Fruit fly (Drosophila melanogaster) whole organism, embryonic: Measurements from ENCODE around the gene CG6340.

Experiments used
- Abd-B ChIP-seq: fragments of 200-800 bp; sonication (Bioruptor generic); optimal IDR thresholded peaks from 2 replicates; lab custom pipeline; 2018; ENCODE audit warnings: missing biosample characterization, mild to moderate bottlenecking, missing genetic modification characterization, moderate library complexity
- CG10267 ChIP-seq: fragments of 200-800 bp; sonication (Bioruptor generic); optimal IDR thresholded peaks from 2 replicates; lab custom pipeline; 2018; ENCODE audit warnings: missing biosample characterization, mild to moderate bottlenecking, missing genetic modification characterization, moderate library complexity
- CG11093 ChIP-seq: fragments of 200-800 bp; sonication (Bioruptor generic); IDR thresholded peaks from 3 replicates; pipeline ENCODE4 v1.3.6; 2022; ENCODE audit warnings: missing biosample characterization, missing genetic modification characterization
- CG11723 ChIP-seq: fragments of 200-800 bp; sonication (Bioruptor generic); optimal IDR thresholded peaks from 2 replicates; lab custom pipeline; 2017; ENCODE audit warnings: missing biosample characterization, mild to moderate bottlenecking, missing genetic modification characterization
- CG12155 ChIP-seq: fragments of 200-800 bp; sonication (Bioruptor generic); optimal IDR thresholded peaks from 3 replicates; lab custom pipeline; 2016; ENCODE audit warnings: missing biosample characterization, missing genetic modification characterization
- CG12769 ChIP-seq: fragments of 200-800 bp; sonication (Bioruptor generic); optimal IDR thresholded peaks from 2 replicates; lab custom pipeline; 2019; ENCODE audit warnings: missing biosample characterization, mild to moderate bottlenecking, missing genetic modification characterization, moderate library complexity
- CG15601 ChIP-seq: fragments of 200-800 bp; sonication (Bioruptor generic); optimal IDR thresholded peaks from 3 replicates; lab custom pipeline; 2019; ENCODE audit warnings: missing biosample characterization, mild to moderate bottlenecking, missing genetic modification characterization, moderate library complexity
- CG18011 ChIP-seq: fragments of 200-800 bp; sonication (Bioruptor generic); optimal IDR thresholded peaks from 2 replicates; lab custom pipeline; 2017; ENCODE audit warnings: missing biosample characterization, missing genetic modification characterization, mild to moderate bottlenecking, moderate library complexity, missing genotype
- CG2120 ChIP-seq: fragments of 200-800 bp; sonication (Bioruptor generic); optimal IDR thresholded peaks from 3 replicates; lab custom pipeline; 2016; ENCODE audit warnings: missing biosample characterization, missing genetic modification characterization
- CG2202 ChIP-seq: fragments of 200-800 bp; sonication (Bioruptor generic); optimal IDR thresholded peaks from 2 replicates; lab custom pipeline; 2018; ENCODE audit warnings: missing biosample characterization, mild to moderate bottlenecking, missing genetic modification characterization
- CG30403 ChIP-seq: fragments of 200-800 bp; sonication (Bioruptor generic); optimal IDR thresholded peaks from 3 replicates; lab custom pipeline; 2016; ENCODE audit warnings: missing biosample characterization, missing genetic modification characterization
- CG3407 ChIP-seq: fragments of 200-800 bp; sonication (Bioruptor generic); optimal IDR thresholded peaks from 2 replicates; lab custom pipeline; 2018; ENCODE audit warnings: missing biosample characterization, mild to moderate bottlenecking, missing genetic modification characterization
- CG3847 ChIP-seq: fragments of 200-800 bp; sonication (Bioruptor generic); IDR thresholded peaks from 2 replicates; pipeline ENCODE4 v1.3.6; 2022; ENCODE audit warnings: missing biosample characterization, missing genetic modification characterization
- CG4854 ChIP-seq: fragments of 200-800 bp; sonication (Bioruptor generic); optimal IDR thresholded peaks from 2 replicates; lab custom pipeline; 2016; ENCODE audit warnings: missing biosample characterization, missing genetic modification characterization, inconsistent platforms
- CG6854 ChIP-seq: fragments of 200-800 bp; sonication (Bioruptor generic); optimal IDR thresholded peaks from 3 replicates; lab custom pipeline; 2017; ENCODE audit warnings: missing biosample characterization, mild to moderate bottlenecking, missing genetic modification characterization
- CG7987 ChIP-seq: fragments of 200-800 bp; sonication (Bioruptor generic); optimal IDR thresholded peaks from 2 replicates; lab custom pipeline; 2018; ENCODE audit warnings: missing biosample characterization, mild to moderate bottlenecking, missing genetic modification characterization, moderate library complexity
- CG9215 ChIP-seq: fragments of 200-800 bp; sonication (Bioruptor generic); IDR thresholded peaks from 2 replicates; pipeline ENCODE4 v1.3.6; 2022; ENCODE audit warnings: missing biosample characterization, missing genetic modification characterization
- CG9932 ChIP-seq: fragments of 200-800 bp; sonication (Bioruptor generic); IDR thresholded peaks from 2 replicates; pipeline ENCODE4 v1.3.6; 2022; ENCODE audit warnings: missing biosample characterization, missing genetic modification characterization
- Camta ChIP-seq: fragments of 200-800 bp; sonication (Bioruptor generic); optimal IDR thresholded peaks from 2 replicates; lab custom pipeline; 2016; ENCODE audit warnings: missing biosample characterization, missing genetic modification characterization
- Chrac-16 ChIP-seq: fragments of 200-800 bp; sonication (Bioruptor generic); optimal IDR thresholded peaks from 3 replicates; lab custom pipeline; 2016; ENCODE audit warnings: missing biosample characterization, missing genetic modification characterization
- D ChIP-seq, 2 experiments: fragments of 200-800 bp in 1 of 2; fragments of >200 bp in 1 of 2; sonication (Bioruptor generic) in 1 of 2; optimal IDR thresholded peaks; 2 replicates in 1 of 2; 3 replicates in 1 of 2; lab custom pipeline; 2017; ENCODE audit warnings: mild to moderate bottlenecking in 1 of 2, missing biosample characterization in 1 of 2, missing genetic modification characterization in 1 of 2, missing genetic modification reagents in 1 of 2
- Deaf1 ChIP-seq: fragments of 200-800 bp; optimal IDR thresholded peaks from 3 replicates; lab custom pipeline; 2019; ENCODE audit warnings: missing biosample characterization, mild to moderate bottlenecking, missing genetic modification characterization, moderate library complexity
- Dp ChIP-seq: fragments of 200-800 bp; sonication (Bioruptor generic); optimal IDR thresholded peaks from 2 replicates; lab custom pipeline; 2018; ENCODE audit warnings: missing biosample characterization, mild to moderate bottlenecking, missing genetic modification characterization, moderate library complexity
- Drgx ChIP-seq: fragments of 200-800 bp; sonication (Bioruptor generic); IDR thresholded peaks from 2 replicates; pipeline ENCODE4 v1.3.6; 2022; ENCODE audit warnings: missing biosample characterization, missing genetic modification characterization
- Ets65A ChIP-seq: fragments of 200-800 bp; sonication (Bioruptor generic); peaks from one replicate; lab custom pipeline; 2016; ENCODE audit warnings: missing biosample characterization, missing genetic modification characterization
- Lpt ChIP-seq: fragments of >200 bp; optimal IDR thresholded peaks from 2 replicates; lab custom pipeline; 2018; ENCODE audit warnings: missing biosample characterization, missing genetic modification characterization
- Max ChIP-seq: fragments of 200-800 bp; sonication (Bioruptor generic); optimal IDR thresholded peaks from 2 replicates; lab custom pipeline; 2016; ENCODE audit warnings: missing biosample characterization, mild to moderate bottlenecking, missing genetic modification characterization
- Nf-YA ChIP-seq: fragments of 200-800 bp; sonication (Bioruptor generic); IDR thresholded peaks from 2 replicates; pipeline ENCODE4 v1.3.6; 2022; ENCODE audit warnings: missing biosample characterization, missing genetic modification characterization
- Poxn ChIP-seq: fragments of 200-800 bp; sonication (Bioruptor generic); IDR thresholded peaks from 2 replicates; pipeline ENCODE4 v1.3.6; 2022; ENCODE audit warnings: missing biosample characterization, missing genetic modification characterization
- Scr ChIP-seq: fragments of 200-800 bp; sonication (Bioruptor generic); IDR thresholded peaks from 2 replicates; pipeline ENCODE4 v1.3.6; 2022; ENCODE audit warnings: missing biosample characterization, missing genetic modification characterization; ENCODE audit not compliant: partially characterized antibody
- Sin3A ChIP-seq: fragments of >200 bp; optimal IDR thresholded peaks from 2 replicates; lab custom pipeline; 2018
- Sry-β ChIP-seq: fragments of 200-800 bp; sonication (Bioruptor generic); optimal IDR thresholded peaks from 2 replicates; lab custom pipeline; 2018; ENCODE audit warnings: missing biosample characterization, mild to moderate bottlenecking, missing genetic modification characterization, moderate library complexity
- TFAM ChIP-seq: fragments of 200-800 bp; sonication (Bioruptor generic); optimal IDR thresholded peaks from 2 replicates; lab custom pipeline; 2017; ENCODE audit warnings: missing biosample characterization, missing genetic modification characterization, inconsistent platforms
- Taf1 ChIP-seq: fragments of 200-800 bp; sonication (Bioruptor generic); IDR thresholded peaks from 2 replicates; pipeline ENCODE4 v1.3.6; 2022; ENCODE audit warnings: missing biosample characterization, missing genetic modification characterization
- Usf ChIP-seq: fragments of 200-800 bp; sonication (Bioruptor generic); optimal IDR thresholded peaks from 2 replicates; lab custom pipeline; 2017; ENCODE audit warnings: missing genotype, missing biosample characterization, missing genetic modification characterization
- abd-A ChIP-seq: fragments of 200-800 bp; sonication (Bioruptor generic); optimal IDR thresholded peaks from 3 replicates; lab custom pipeline; 2019; ENCODE audit warnings: missing biosample characterization, mild to moderate bottlenecking, missing genetic modification characterization, moderate library complexity
- bbx ChIP-seq: fragments of 200-800 bp; sonication (Bioruptor generic); IDR thresholded peaks from 2 replicates; pipeline ENCODE4 v1.3.6; 2022; ENCODE audit warnings: missing biosample characterization, missing genetic modification characterization; ENCODE audit not compliant: partially characterized antibody
- btn ChIP-seq: fragments of 200-800 bp; sonication (Bioruptor generic); optimal IDR thresholded peaks from 2 replicates; lab custom pipeline; 2016; ENCODE audit warnings: missing biosample characterization, missing genetic modification characterization
- cg ChIP-seq: fragments of 200-800 bp; sonication (Bioruptor generic); optimal IDR thresholded peaks from 3 replicates; lab custom pipeline; 2019; ENCODE audit warnings: missing biosample characterization, mild to moderate bottlenecking, missing genetic modification characterization, moderate library complexity
- chm ChIP-seq: fragments of 200-800 bp; sonication (Bioruptor generic); IDR thresholded peaks from 2 replicates; pipeline ENCODE4 v1.3.6; 2022; ENCODE audit warnings: missing biosample characterization, missing genetic modification characterization
- fd102C ChIP-seq: fragments of 200-800 bp; sonication (Bioruptor generic); optimal IDR thresholded peaks from 2 replicates; lab custom pipeline; 2018; ENCODE audit warnings: missing biosample characterization, mild to moderate bottlenecking, missing genetic modification characterization, moderate library complexity
- gcm ChIP-seq: fragments of 200-800 bp; sonication (Bioruptor generic); optimal IDR thresholded peaks from 2 replicates; lab custom pipeline; 2019; ENCODE audit warnings: missing biosample characterization, mild to moderate bottlenecking, missing genetic modification characterization, moderate library complexity
- gt ChIP-seq: fragments of 200-800 bp; sonication (Bioruptor generic); IDR thresholded peaks from 2 replicates; pipeline ENCODE4 v1.3.6; 2022; ENCODE audit warnings: missing biosample characterization, missing genetic modification characterization
- odd ChIP-seq: fragments of 200-800 bp; sonication (Bioruptor generic); optimal IDR thresholded peaks from 2 replicates; lab custom pipeline; 2017; ENCODE audit warnings: missing biosample characterization, mild to moderate bottlenecking, missing genetic modification characterization
- p53 ChIP-seq: fragments of 200-800 bp; sonication (Bioruptor generic); optimal IDR thresholded peaks from 2 replicates; lab custom pipeline; 2016; ENCODE audit warnings: missing biosample characterization, missing genetic modification characterization
- pb ChIP-seq: fragments of 200-800 bp; sonication (Bioruptor generic); optimal IDR thresholded peaks from 3 replicates; lab custom pipeline; 2016; ENCODE audit warnings: missing biosample characterization, missing genetic modification characterization
- psq ChIP-seq: fragments of 200-800 bp; sonication (Bioruptor generic); optimal IDR thresholded peaks from 2 replicates; lab custom pipeline; 2017; ENCODE audit warnings: missing biosample characterization, missing genetic modification characterization
- row ChIP-seq: fragments of 200-800 bp; sonication (Bioruptor generic); IDR thresholded peaks from 3 replicates; pipeline ENCODE4 v1.3.6; 2022; ENCODE audit warnings: missing biosample characterization, missing genetic modification characterization
- sima ChIP-seq: fragments of 200-800 bp; sonication (Bioruptor generic); optimal IDR thresholded peaks from 2 replicates; lab custom pipeline; 2016; ENCODE audit warnings: missing biosample characterization, missing genetic modification characterization
- slou ChIP-seq: fragments of 200-800 bp; sonication (Bioruptor generic); optimal IDR thresholded peaks from 3 replicates; lab custom pipeline; 2016; ENCODE audit warnings: missing biosample characterization, missing genetic modification characterization
- tll ChIP-seq, 2 experiments: fragments of 200-800 bp in 1 of 2; fragments of >200 bp in 1 of 2; sonication (Bioruptor generic) in 1 of 2; optimal IDR thresholded peaks; 2 replicates each; lab custom pipeline; 2017 to 2019; ENCODE audit warnings: missing biosample characterization in 2 of 2, missing genetic modification characterization in 2 of 2, mild to moderate bottlenecking in 1 of 2, moderate library complexity in 1 of 2
- z ChIP-seq: fragments of 200-800 bp; sonication (Bioruptor generic); IDR thresholded peaks from 3 replicates; pipeline ENCODE4 v1.3.6; 2022; ENCODE audit warnings: missing biosample characterization, missing genetic modification characterization

The CG6340 gene

dm6 chrX:15453121-15453520 is 29.1 kb upstream of the CG6340 start, which contains the start of gene CG11655 (continued):
- TF ChIP-seq abd-A (tag; lab: Kevin White, UChicago) = no peak
- TF ChIP-seq CG12155 = peak; percentile 3
- TF ChIP-seq CG9215 = no peak
- no peak for TF ChIP-seq CG6854
- no peak for TF ChIP-seq D (optimal IDR thresholded peaks at IDR 0.05; lab: Kevin White, UChicago)
- TF ChIP-seq D (GFP tag; optimal IDR thresholded peaks at IDR 0.05; lab: Kevin White, UChicago) = no peak
- no peak for TF ChIP-seq CG2202 (tag; lab: Kevin White, UChicago)
- TF ChIP-seq slou (GFP tag; lab: Kevin White, UChicago) = no peak
- TF ChIP-seq Nf-YA (GFP tag; lab: Robert Waterston, UW) = no peak
- no peak for TF ChIP-seq CG3847 (GFP tag; lab: Robert Waterston, UW)
- TF ChIP-seq p53 (GFP tag; lab: Kevin White, UChicago) = no peak
- no peak for TF ChIP-seq odd (GFP tag; lab: Kevin White, UChicago)
- no peak for TF ChIP-seq CG15601 (tag; lab: Kevin White, UChicago)
- TF ChIP-seq CG9932 (GFP tag; lab: Robert Waterston, UW) = no peak
- TF ChIP-seq Abd-B (GFP tag; lab: Kevin White, UChicago) = peak; percentile 33
- TF ChIP-seq z (GFP tag; lab: Robert Waterston, UW) = no peak
- TF ChIP-seq gcm (GFP tag; lab: Kevin White, UChicago) = no peak
- peak; percentile 41 for TF ChIP-seq CG2120
- no peak for TF ChIP-seq sima (GFP tag; lab: Kevin White, UChicago)
- TF ChIP-seq chm = 0 out of 2 replicates have a peak, but pooled peaks have one; percentile 43
- peak; percentile 24 for TF ChIP-seq Chrac-16 (GFP tag; lab: Kevin White, UChicago)
- no peak for TF ChIP-seq Deaf1
- TF ChIP-seq Max (GFP tag; lab: Kevin White, UChicago) = no peak
- TF ChIP-seq TFAM (GFP tag; lab: Kevin White, UChicago) = no peak
- TF ChIP-seq CG11723 (GFP tag; lab: Kevin White, UChicago) = no peak
- TF ChIP-seq gt (GFP tag; lab: Robert Waterston, UW) = no peak
- no peak for TF ChIP-seq tll (GFP tag; optimal IDR thresholded peaks at IDR 0.05; lab: Kevin White, UChicago)
- TF ChIP-seq CG7987 (GFP tag; lab: Kevin White, UChicago) = no peak
- peak; percentile 1 for TF ChIP-seq CG10267 (tag; lab: Kevin White, UChicago)
- TF ChIP-seq CG30403 (GFP tag; lab: Kevin White, UChicago) = peak; percentile 27
- TF ChIP-seq CG4854 (GFP tag; lab: Kevin White, UChicago) = no peak
- TF ChIP-seq Dp = no peak
- no peak for TF ChIP-seq Scr (GFP tag; lab: Robert Waterston, UW)
- no peak for TF ChIP-seq fd102C (GFP tag; lab: Kevin White, UChicago)
- TF ChIP-seq Ets65A (GFP tag; lab: Kevin White, UChicago) = peak; percentile 45
- no peak for TF ChIP-seq Sry-β (GFP tag; lab: Kevin White, UChicago)
- no peak for TF ChIP-seq bbx
- no peak for TF ChIP-seq CG11093 (GFP tag; lab: Robert Waterston, UW)
- TF ChIP-seq row (GFP tag; lab: Robert Waterston, UW) = peak; percentile 86
- no peak for TF ChIP-seq CG18011
- no peak for TF ChIP-seq btn
- no peak for TF ChIP-seq CG3407 (GFP tag; lab: Kevin White, UChicago)
- no peak for TF ChIP-seq Lpt (GFP tag; lab: Kevin White, UChicago)
- no peak for TF ChIP-seq CG12769
- no peak for TF ChIP-seq Camta (GFP tag; lab: Kevin White, UChicago)
- no peak for TF ChIP-seq Sin3A
- no peak for TF ChIP-seq Taf1 (GFP tag; lab: Robert Waterston, UW)
- no peak for TF ChIP-seq pb (GFP tag; lab: Kevin White, UChicago)
- TF ChIP-seq Drgx (GFP tag; lab: Robert Waterston, UW) = peak; percentile 12; the same call in 1 of the 2 replicates
- TF ChIP-seq Poxn (GFP tag; lab: Robert Waterston, UW) = no peak
- peak; percentile 21 for TF ChIP-seq Usf
- no peak for TF ChIP-seq cg (GFP tag; lab: Kevin White, UChicago)
- TF ChIP-seq psq (GFP tag; lab: Kevin White, UChicago) = no peak
